Worm (Caenorhabditis elegans) whole organism, young adult: Measurements from ENCODE around the gene C18A11.1.
A peak's percentile ranks its signal among the peaks of the same experiment; 100 is the strongest.

Source experiments
- B0261.1 ChIP-seq: sonication (generic microtip); optimal IDR thresholded peaks from 2 replicates; lab custom pipeline; 2016; ENCODE audit warnings: mild to moderate bottlenecking, missing genetic modification characterization, moderate library complexity, missing compliant biosample characterization
- C06A6.2 ChIP-seq: fragments of 200-800 bp; sonication (Bioruptor generic); conservative IDR thresholded peaks from 2 replicates; pipeline ENCODE4 v1.3.6; 2022; ENCODE audit warnings: missing genetic modification characterization, missing compliant biosample characterization
- C17E4.6 ChIP-seq: fragments of 200-800 bp; sonication (Bioruptor generic); IDR thresholded peaks from 2 replicates; pipeline ENCODE4 v1.3.6; 2022; ENCODE audit warnings: missing genetic modification reagents, missing genetic modification characterization, missing compliant biosample characterization
- D2030.7 ChIP-seq: fragments of 200-800 bp; sonication (Bioruptor generic); IDR thresholded peaks from 2 replicates; pipeline ENCODE4 v1.3.6; 2022; ENCODE audit warnings: missing genetic modification reagents, missing genetic modification characterization, missing compliant biosample characterization
- F22D6.2 ChIP-seq: sonication (generic microtip); optimal IDR thresholded peaks from 2 replicates; lab custom pipeline; 2016; ENCODE audit warnings: mild to moderate bottlenecking, missing genetic modification characterization, missing compliant biosample characterization
- F39B2.1 ChIP-seq: fragments of 200-800 bp; sonication (Bioruptor generic); IDR thresholded peaks from 2 replicates; pipeline ENCODE4 v1.3.6; 2022; ENCODE audit warnings: missing genetic modification reagents, missing genetic modification characterization, missing compliant biosample characterization
- F55B11.4 ChIP-seq: sonication (generic microtip); optimal IDR thresholded peaks from 2 replicates; lab custom pipeline; 2016; ENCODE audit warnings: missing compliant biosample characterization, missing genetic modification characterization, borderline replicate concordance; ENCODE audit not compliant: insufficient read depth
- F57A8.1 ChIP-seq: fragments of 200-800 bp; sonication (Bioruptor generic); optimal IDR thresholded peaks from 2 replicates; lab custom pipeline; 2018; ENCODE audit warnings: mild to moderate bottlenecking, missing genetic modification characterization, moderate library complexity, missing compliant biosample characterization
- K11D2.4 ChIP-seq: fragments of 200-800 bp; sonication (Bioruptor generic); IDR thresholded peaks from 2 replicates; pipeline ENCODE4 v1.3.6; 2022; ENCODE audit warnings: missing genetic modification reagents, missing genetic modification characterization, missing compliant biosample characterization
- T26A5.8 ChIP-seq: sonication (generic microtip); optimal IDR thresholded peaks from 2 replicates; lab custom pipeline; 2016; ENCODE audit warnings: missing genetic modification characterization, missing compliant biosample characterization
- Y53F4B.3 ChIP-seq: fragments of 200-800 bp; sonication (Bioruptor generic); IDR thresholded peaks from 2 replicates; pipeline ENCODE4 v1.3.6; 2022; ENCODE audit warnings: missing genetic modification reagents, missing genetic modification characterization, missing compliant biosample characterization
- Y53G8AR.9 ChIP-seq: fragments of 200-800 bp; sonication (Bioruptor generic); conservative IDR thresholded peaks from 2 replicates; pipeline ENCODE4 v1.3.6; 2022; ENCODE audit warnings: missing genetic modification reagents, missing genetic modification characterization, missing compliant biosample characterization
- Y56A3A.18 ChIP-seq: fragments of 200-800 bp; sonication (Bioruptor generic); IDR thresholded peaks from 2 replicates; pipeline ENCODE4 v1.3.6; 2022; ENCODE audit warnings: missing genetic modification reagents, missing genetic modification characterization, missing compliant biosample characterization
- athp-1 ChIP-seq: sonication (generic microtip); optimal IDR thresholded peaks from 2 replicates; lab custom pipeline; 2017; ENCODE audit warnings: mild to moderate bottlenecking, missing genetic modification characterization, missing compliant biosample characterization
- ceh-100 ChIP-seq: fragments of 200-800 bp; sonication (Bioruptor generic); IDR thresholded peaks from 2 replicates; pipeline ENCODE4 v1.3.6; 2022; ENCODE audit warnings: missing genetic modification reagents, missing genetic modification characterization, missing compliant biosample characterization
- ceh-40 ChIP-seq: fragments of 200-800 bp; sonication (Bioruptor generic); IDR thresholded peaks from 2 replicates; pipeline ENCODE4 v1.3.6; 2022; ENCODE audit warnings: missing genetic modification characterization, missing compliant biosample characterization
- ceh-79 ChIP-seq: sonication (generic microtip); optimal IDR thresholded peaks from 2 replicates; lab custom pipeline; 2017; ENCODE audit warnings: mild to moderate bottlenecking, missing genetic modification characterization, missing compliant biosample characterization
- ceh-91 ChIP-seq: fragments of 200-800 bp; sonication (Bioruptor generic); IDR thresholded peaks from 2 replicates; pipeline ENCODE4 v1.3.6; 2022; ENCODE audit warnings: missing genetic modification reagents, missing genetic modification characterization, missing compliant biosample characterization
- dox-1 ChIP-seq: fragments of 200-800 bp; sonication (Bioruptor generic); IDR thresholded peaks from 2 replicates; pipeline ENCODE4 v1.3.6; 2022; ENCODE audit warnings: missing genetic modification reagents, missing genetic modification characterization, missing compliant biosample characterization
- dpff-1 ChIP-seq: sonication (generic microtip); optimal IDR thresholded peaks from 2 replicates; lab custom pipeline; 2017; ENCODE audit warnings: mild to moderate bottlenecking, missing genetic modification characterization, missing compliant biosample characterization
- efl-1 ChIP-seq: fragments of 150-350 bp; optimal IDR thresholded peaks from 2 replicates; lab custom pipeline; 2014; ENCODE audit warnings: missing biosample characterization, missing genetic modification reagents, missing genetic modification characterization
- egl-18 ChIP-seq: fragments of 200-800 bp; sonication (Bioruptor generic); IDR thresholded peaks from 2 replicates; pipeline ENCODE4 v1.3.6; 2022; ENCODE audit warnings: missing genetic modification reagents, missing genetic modification characterization, missing compliant biosample characterization
- egl-44 ChIP-seq: fragments of 200-800 bp; sonication (Bioruptor generic); IDR thresholded peaks from 2 replicates; pipeline ENCODE4 v1.3.6; 2022; ENCODE audit warnings: missing genetic modification reagents, missing genetic modification characterization, missing compliant biosample characterization
- ekl-4 ChIP-seq: fragments of 200-800 bp; sonication (Bioruptor generic); IDR thresholded peaks from 2 replicates; pipeline ENCODE4 v1.3.6; 2022; ENCODE audit warnings: missing genetic modification reagents, missing genetic modification characterization, missing compliant biosample characterization
- fkh-3 ChIP-seq: sonication (generic microtip); optimal IDR thresholded peaks from 2 replicates; lab custom pipeline; 2016; ENCODE audit warnings: mild to moderate bottlenecking, missing genetic modification characterization, missing compliant biosample characterization
- gei-17 ChIP-seq: fragments of 200-800 bp; sonication (Bioruptor generic); optimal IDR thresholded peaks from 2 replicates; lab custom pipeline; 2018; ENCODE audit warnings: mild to moderate bottlenecking, missing genetic modification characterization, missing compliant biosample characterization
- him-1 ChIP-seq: sonication (generic microtip); optimal IDR thresholded peaks from 2 replicates; lab custom pipeline; 2016; ENCODE audit warnings: missing genotype, missing genetic modification reagents, missing genetic modification characterization, missing compliant biosample characterization
- hmg-1.2 ChIP-seq: fragments of 200-800 bp; sonication (Bioruptor generic); IDR thresholded peaks from 2 replicates; pipeline ENCODE4 v1.3.6; 2022; ENCODE audit warnings: missing genetic modification reagents, missing genetic modification characterization, missing compliant biosample characterization
- hrde-1 ChIP-seq: sonication (generic microtip); optimal IDR thresholded peaks from 2 replicates; lab custom pipeline; 2016; ENCODE audit warnings: missing genetic modification characterization, mild to moderate bottlenecking, missing compliant biosample characterization, moderate library complexity, missing genotype, missing genetic modification reagents, borderline replicate concordance
- madf-3 ChIP-seq: fragments of 200-800 bp; sonication (Bioruptor generic); IDR thresholded peaks from 2 replicates; pipeline ENCODE4 v1.3.6; 2022; ENCODE audit warnings: missing genetic modification reagents, missing genetic modification characterization, missing compliant biosample characterization
- mcd-1 ChIP-seq: fragments of 200-800 bp; sonication (Bioruptor generic); IDR thresholded peaks from 2 replicates; pipeline ENCODE4 v1.3.6; 2022; ENCODE audit warnings: missing genetic modification reagents, missing genetic modification characterization, missing compliant biosample characterization
- mes-4 ChIP-seq: sonication (generic microtip); optimal IDR thresholded peaks from 2 replicates; lab custom pipeline; 2016; ENCODE audit warnings: missing genotype, missing genetic modification characterization, missing compliant biosample characterization
- nfyb-1 ChIP-seq: fragments of 200-800 bp; sonication (Bioruptor generic); IDR thresholded peaks from 2 replicates; pipeline ENCODE4 v1.3.6; 2022; ENCODE audit warnings: missing genetic modification reagents, missing genetic modification characterization, missing compliant biosample characterization
- nhr-179 ChIP-seq: sonication (generic microtip); optimal IDR thresholded peaks from 2 replicates; lab custom pipeline; 2016; ENCODE audit warnings: mild to moderate bottlenecking, missing genetic modification characterization, missing compliant biosample characterization
- nhr-80 ChIP-seq: sonication (generic microtip); optimal IDR thresholded peaks from 2 replicates; lab custom pipeline; 2016; ENCODE audit warnings: missing genetic modification characterization, missing compliant biosample characterization
- nhr-90 ChIP-seq: sonication (generic microtip); optimal IDR thresholded peaks from 2 replicates; lab custom pipeline; 2016; ENCODE audit warnings: missing genotype, mild to moderate bottlenecking, missing genetic modification characterization, missing compliant biosample characterization
- pbrm-1 ChIP-seq: fragments of 200-800 bp; sonication (Bioruptor generic); IDR thresholded peaks from 2 replicates; pipeline ENCODE4 v1.3.6; 2022; ENCODE audit warnings: missing genetic modification reagents, missing genetic modification characterization, missing compliant biosample characterization
- pha-4 ChIP-seq: fragments of 150-350 bp; sonication (generic microtip); optimal IDR thresholded peaks from 2 replicates; lab custom pipeline; 2014; ENCODE audit warnings: missing biosample characterization, missing genetic modification reagents, missing genetic modification characterization
- rcor-1 ChIP-seq: fragments of 200-800 bp; sonication (Bioruptor generic); IDR thresholded peaks from 2 replicates; pipeline ENCODE4 v1.3.6; 2022; ENCODE audit warnings: missing genetic modification reagents, missing genetic modification characterization, missing compliant biosample characterization
- rpc-1 ChIP-seq, 2 experiments: fragments of 150-350 bp in 1 of 2; sonication (generic microtip) in 1 of 2; optimal IDR thresholded peaks; 2 replicates each; lab custom pipeline; 2014 to 2018; ENCODE audit warnings: missing biosample characterization in 1 of 2, missing genetic modification characterization in 1 of 2, missing genetic modification reagents in 1 of 2, missing genotype in 1 of 2
- somi-1 ChIP-seq: fragments of 200-800 bp; sonication (Bioruptor generic); optimal IDR thresholded peaks from 2 replicates; lab custom pipeline; 2018; ENCODE audit warnings: mild to moderate bottlenecking, missing genetic modification characterization, missing compliant biosample characterization
- sptf-2 ChIP-seq: fragments of 200-800 bp; sonication (Bioruptor generic); optimal IDR thresholded peaks from 2 replicates; lab custom pipeline; 2018; ENCODE audit warnings: mild to moderate bottlenecking, missing genetic modification characterization, missing compliant biosample characterization
- tbp1 ChIP-seq: fragments of 200-800 bp; sonication (Bioruptor generic); optimal IDR thresholded peaks from 2 replicates; lab custom pipeline; 2018; ENCODE audit warnings: mild to moderate bottlenecking, missing genetic modification characterization, missing compliant biosample characterization
- unc-130 ChIP-seq: sonication (generic microtip); optimal IDR thresholded peaks from 2 replicates; lab custom pipeline; 2016; ENCODE audit warnings: missing genetic modification reagents, missing genetic modification characterization, missing compliant biosample characterization
- unc-62 ChIP-seq: fragments of 150-350 bp; optimal IDR thresholded peaks from 2 replicates; lab custom pipeline; 2014; ENCODE audit warnings: missing biosample characterization, missing genetic modification reagents, missing genetic modification characterization
- ztf-25 ChIP-seq: fragments of 200-800 bp; sonication (Bioruptor generic); IDR thresholded peaks from 2 replicates; pipeline ENCODE4 v1.3.6; 2022; ENCODE audit warnings: missing genetic modification reagents, missing genetic modification characterization, missing compliant biosample characterization
- ztf-6 ChIP-seq: fragments of 200-800 bp; sonication (Bioruptor generic); IDR thresholded peaks from 2 replicates; pipeline ENCODE4 v1.3.6; 2022; ENCODE audit warnings: missing genetic modification reagents, missing genetic modification characterization, missing compliant biosample characterization

The C18A11.1 gene

DNA sequence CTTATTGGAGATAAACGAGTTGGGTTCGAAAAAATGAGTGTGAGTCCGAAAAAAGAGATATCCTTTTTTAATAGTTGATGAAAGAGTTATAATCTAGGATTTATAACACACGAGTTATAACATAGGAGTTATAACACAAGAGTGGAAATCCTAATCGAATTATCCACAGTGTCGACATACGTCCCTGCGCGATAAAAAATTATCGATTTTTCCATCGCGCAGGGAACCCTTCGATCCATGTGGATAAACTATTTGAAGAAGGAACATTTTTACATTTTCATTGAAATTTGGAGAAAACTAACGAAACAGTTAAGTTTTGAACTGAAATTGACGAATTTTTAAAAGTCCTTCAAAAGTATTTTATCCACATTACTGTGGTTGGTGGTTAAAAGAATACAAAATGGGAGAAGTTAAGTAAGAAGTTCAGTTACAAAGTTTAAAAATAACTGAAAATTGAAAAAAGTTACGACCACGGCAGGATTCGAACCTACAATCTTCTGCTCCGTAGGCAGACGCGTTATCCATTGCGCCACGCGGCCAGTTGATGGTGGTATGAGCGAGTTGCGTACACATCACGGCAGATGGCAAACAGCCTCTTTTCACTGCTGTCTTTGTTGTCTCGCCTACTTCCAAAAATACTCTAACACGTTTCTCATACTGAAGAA lies 32.8 kb upstream of the C18A11.1 start (continued):
- TF ChIP-seq egl-44, result peak; percentile 76
- peak; percentile 49 for TF ChIP-seq F57A8.1 (GFP tag; lab: Kevin White, UChicago)
- peak; percentile 18 for TF ChIP-seq F55B11.4
- peak; percentile 97 for TF ChIP-seq somi-1 (GFP tag; lab: Kevin White, UChicago)
- no peak for TF ChIP-seq efl-1 (GFP tag; lab: Kevin White, UChicago)
- TF ChIP-seq F39B2.1 (GFP tag; lab: Robert Waterston, UW), result peak; percentile 57; the same call in 1 of the 2 replicates
- peak; percentile 81 for TF ChIP-seq mes-4
- peak; percentile 89 for TF ChIP-seq nhr-80 (tag; lab: Kevin White, UChicago)
- peak; percentile 97 for TF ChIP-seq tbp1 (GFP tag; lab: Kevin White, UChicago)
- peak; percentile 86 for TF ChIP-seq madf-3
- TF ChIP-seq D2030.7 (GFP tag; lab: Robert Waterston, UW), result peak; percentile 69; the same call in 1 of the 2 replicates
- peak; percentile 89 for TF ChIP-seq pbrm-1
- peak; percentile 98 for TF ChIP-seq nfyb-1
- TF ChIP-seq mcd-1, result peak; percentile 81
- TF ChIP-seq dpff-1 (tag; lab: Kevin White, UChicago), result peak; percentile 97
- TF ChIP-seq hrde-1, result peak; percentile 27
- TF ChIP-seq ceh-79 (tag; lab: Kevin White, UChicago), result peak; percentile 84
- TF ChIP-seq ztf-6 (GFP tag; lab: Robert Waterston, UW), result peak; percentile 84
- TF ChIP-seq ztf-25 (GFP tag; lab: Robert Waterston, UW), result peak; percentile 95
- TF ChIP-seq rcor-1, result peak; percentile 97
- TF ChIP-seq him-1, result peak; percentile 95
- TF ChIP-seq egl-18 (GFP tag; lab: Robert Waterston, UW), result peak; percentile 94
- TF ChIP-seq fkh-3 (tag; lab: Kevin White, UChicago), result peak; percentile 36
- TF ChIP-seq C17E4.6 (GFP tag; lab: Robert Waterston, UW), result peak; percentile 55
- peak; percentile 97 for TF ChIP-seq C06A6.2 (GFP tag; lab: Robert Waterston, UW)
- peak; percentile 57; the same call in 1 of the 2 replicates for TF ChIP-seq Y53F4B.3 (GFP tag; lab: Robert Waterston, UW)
- peak; percentile 98 for TF ChIP-seq Y56A3A.18 (GFP tag; lab: Robert Waterston, UW)
- peak; percentile 60 for TF ChIP-seq unc-62
- TF ChIP-seq K11D2.4 (GFP tag; lab: Robert Waterston, UW), result peak; percentile 98
- TF ChIP-seq rpc-1 (optimal IDR thresholded peaks at IDR 0.05; lab: Kevin White, UChicago), result peak; percentile 93
- peak; percentile 98 for TF ChIP-seq rpc-1 (tag; optimal IDR thresholded peaks at IDR 0.05; lab: Kevin White, UChicago)
- TF ChIP-seq athp-1 (tag; lab: Kevin White, UChicago), result peak; percentile 85
- TF ChIP-seq nhr-90 (tag; lab: Kevin White, UChicago), result peak; percentile 96
- TF ChIP-seq B0261.1 (tag; lab: Kevin White, UChicago), result peak; percentile 97
- TF ChIP-seq ceh-91 (GFP tag; lab: Robert Waterston, UW), result peak; percentile 36
- TF ChIP-seq hmg-1.2 (GFP tag; lab: Robert Waterston, UW), result peak; percentile 75
- peak; percentile 88 for TF ChIP-seq nhr-179 (tag; lab: Kevin White, UChicago)
- TF ChIP-seq T26A5.8 (tag; lab: Kevin White, UChicago), result peak; percentile 60
- TF ChIP-seq Y53G8AR.9 (GFP tag; lab: Robert Waterston, UW), result peak; percentile 96
- peak; percentile 85 for TF ChIP-seq ekl-4 (GFP tag; lab: Robert Waterston, UW)
- TF ChIP-seq F22D6.2 (tag; lab: Kevin White, UChicago), result peak; percentile 96
- TF ChIP-seq dox-1 (GFP tag; lab: Robert Waterston, UW), result peak; percentile 96
- TF ChIP-seq ceh-40, result peak; percentile 85
- TF ChIP-seq gei-17 (GFP tag; lab: Kevin White, UChicago), result peak; percentile 99
- peak; percentile 25 for TF ChIP-seq pha-4 (tag; lab: Kevin White, UChicago)
- no peak for TF ChIP-seq unc-130 (GFP tag; lab: Kevin White, UChicago)
- peak; percentile 55; the same call in 1 of the 2 replicates for TF ChIP-seq ceh-100
- TF ChIP-seq sptf-2 (GFP tag; lab: Kevin White, UChicago), result peak; percentile 14
